Fruit fly (Drosophila melanogaster): ENCODE data around the gene Elovl7.

Gene Elovl7

dm6 chr3R:7968958-7969701, 26.5 kb downstream of the Elovl7 start:
- TF ChIP-seq CG10654 (GFP tag; optimal IDR thresholded peaks at IDR 0.05) = no peak
- TF ChIP-seq ftz-f1 (GFP tag; optimal IDR thresholded peaks at IDR 0.05) = no peak
- TF ChIP-seq btn (GFP tag; optimal IDR thresholded peaks at IDR 0.05) = no peak
- no peak for TF ChIP-seq Antp (GFP tag; optimal IDR thresholded peaks at IDR 0.05)
- no peak for TF ChIP-seq CG17361 (GFP tag; IDR thresholded peaks at IDR 0.05)
- peak in 1 of 2 experiments; percentile 7 for TF ChIP-seq Trl (optimal IDR thresholded peaks at IDR 0.05)
- no peak for TF ChIP-seq Trl (GFP tag; optimal IDR thresholded peaks at IDR 0.05)
- no peak for TF ChIP-seq CG14710 (tag; optimal IDR thresholded peaks at IDR 0.05)
- no peak for TF ChIP-seq zen2 (GFP tag; IDR thresholded peaks at IDR 0.05; ENCODE audit: partially characterized antibody)
- TF ChIP-seq Med (GFP tag) = peak; percentile 20

dm6 chr3R:7967801-7968200, 27.9 kb downstream of the Elovl7 start:
- TF ChIP-seq Dll (GFP tag; IDR thresholded peaks at IDR 0.05; ENCODE audit: partially characterized antibody) = peak; percentile 55; the same call in 1 of the 4 replicates
- no peak for TF ChIP-seq org-1 (GFP tag; optimal IDR thresholded peaks at IDR 0.05)
- peak; percentile 34 for TF ChIP-seq CG5180 (GFP tag; optimal IDR thresholded peaks at IDR 0.05)
- peak; percentile 54 to 78 for TF ChIP-seq Trl (optimal IDR thresholded peaks at IDR 0.05)
- no peak for TF ChIP-seq Trl (GFP tag; optimal IDR thresholded peaks at IDR 0.05)
- TF ChIP-seq CG6813 (GFP tag; optimal IDR thresholded peaks at IDR 0.05) = no peak
- TF ChIP-seq CG11504 (tag; optimal IDR thresholded peaks at IDR 0.05) = peak; percentile 59
- no peak for TF ChIP-seq CG17186 (GFP tag; optimal IDR thresholded peaks at IDR 0.05)
- TF ChIP-seq Drgx (GFP tag; IDR thresholded peaks at IDR 0.05) = peak; percentile 71
- TF ChIP-seq disco-r (GFP tag; optimal IDR thresholded peaks at IDR 0.05) = no peak
- TF ChIP-seq CG42726 (GFP tag; IDR thresholded peaks at IDR 0.05; ENCODE audit: partially characterized antibody) = no peak
- peak; percentile 29 for TF ChIP-seq yki (optimal IDR thresholded peaks at IDR 0.05)
- no peak for TF ChIP-seq CG12391 (tag; optimal IDR thresholded peaks at IDR 0.05)
- TF ChIP-seq Spps (tag; optimal IDR thresholded peaks at IDR 0.05) = no peak
- TF ChIP-seq lbe (GFP tag; optimal IDR thresholded peaks at IDR 0.05) = peak; percentile 67
- TF ChIP-seq CG12769 (tag; optimal IDR thresholded peaks at IDR 0.05) = peak; percentile 52
- TF ChIP-seq Eip74EF (GFP tag; optimal IDR thresholded peaks at IDR 0.05) = no peak
- TF ChIP-seq CG17385 (GFP tag; optimal IDR thresholded peaks at IDR 0.05) = peak; percentile 33
- TF ChIP-seq slbo (GFP tag; IDR thresholded peaks at IDR 0.05) = no peak
- 0 out of 2 replicates have a peak, but pooled peaks have one; percentile 39 for TF ChIP-seq ara (GFP tag; IDR thresholded peaks at IDR 0.05)
- TF ChIP-seq p53 (GFP tag; optimal IDR thresholded peaks at IDR 0.05) = no peak
- peak; percentile 12 for TF ChIP-seq CG3163 (GFP tag; optimal IDR thresholded peaks at IDR 0.05)
- peak; percentile 85 for TF ChIP-seq nom (GFP tag; optimal IDR thresholded peaks at IDR 0.05)
- TF ChIP-seq H15 (GFP tag; IDR thresholded peaks at IDR 0.05) = no peak
- TF ChIP-seq sug (tag; optimal IDR thresholded peaks at IDR 0.05) = no peak

DNA sequence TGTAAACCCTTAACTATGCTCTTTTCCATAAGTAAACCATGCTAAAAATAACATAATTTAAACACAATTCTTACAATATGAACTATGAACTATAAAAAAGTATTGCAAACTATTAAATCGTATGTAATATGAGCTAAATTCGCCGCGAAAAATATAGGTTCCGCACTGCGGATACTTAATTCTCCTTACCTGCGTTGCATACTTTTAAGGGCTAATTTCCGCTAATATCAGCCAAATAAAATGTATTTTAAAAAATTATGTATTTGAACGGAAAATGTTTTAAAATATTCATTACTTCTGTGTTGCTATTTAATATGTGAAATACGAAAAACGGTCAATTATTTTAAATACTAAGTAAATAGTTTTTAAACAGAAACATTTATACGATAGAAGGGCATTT, 28.3 kb downstream of the Elovl7 start, which contains the start of gene dsx:
dsx (minus strand) TSS at position 62 of the 400 bp plus-strand sequence.
- no peak for TF ChIP-seq CG17568 (GFP tag; optimal IDR thresholded peaks at IDR 0.05)
- no peak for TF ChIP-seq CG2129 (GFP tag; IDR thresholded peaks at IDR 0.05; ENCODE audit: partially characterized antibody)
- TF ChIP-seq CG10959 (GFP tag; IDR thresholded peaks at IDR 0.05) = no peak
- TF ChIP-seq Sox100B (GFP tag; optimal IDR thresholded peaks at IDR 0.05) = no peak
- no peak for TF ChIP-seq CkIIα-i1 (GFP tag; IDR thresholded peaks at IDR 0.05)
- TF ChIP-seq CG10274 (GFP tag; optimal IDR thresholded peaks at IDR 0.05) = peak; percentile 78
- TF ChIP-seq bab2 (GFP tag; optimal IDR thresholded peaks at IDR 0.05) = no peak
- no peak for TF ChIP-seq zen (tag; optimal IDR thresholded peaks at IDR 0.05)
- TF ChIP-seq sob (GFP tag; IDR thresholded peaks at IDR 0.05) = no peak
- TF ChIP-seq CG1647 (GFP tag; optimal IDR thresholded peaks at IDR 0.05) = no peak
- TF ChIP-seq D19A (tag; optimal IDR thresholded peaks at IDR 0.05) = peak; percentile 7
- no peak for TF ChIP-seq CG31224 (GFP tag; IDR thresholded peaks at IDR 0.05)
- no peak for TF ChIP-seq CG6175 (GFP tag; IDR thresholded peaks at IDR 0.05)
- TF ChIP-seq CG17361 (GFP tag; IDR thresholded peaks at IDR 0.05) = 0 out of 3 replicates have a peak, but pooled peaks have one; percentile 18

Data from whole organism, embryonic.